Worm (Caenorhabditis elegans) whole organism, late embryonic: ENCODE results near the gene C30B5.6.
A peak's percentile ranks its signal among the peaks of the same experiment; 100 is the strongest.

ENCODE experiments used
- C08G9.2 ChIP-seq: sonication (generic microtip); optimal IDR thresholded peaks from 2 replicates; lab custom pipeline; 2016; ENCODE audit warnings: mild to moderate bottlenecking, missing genetic modification characterization, moderate library complexity, missing compliant biosample characterization
- Y22D7AL.16 ChIP-seq: sonication (generic microtip); optimal IDR thresholded peaks from 2 replicates; lab custom pipeline; 2016; ENCODE audit warnings: missing genetic modification characterization, missing compliant biosample characterization
- ceh-18 ChIP-seq: sonication (generic microtip); optimal IDR thresholded peaks from 2 replicates; lab custom pipeline; 2016; ENCODE audit warnings: missing genetic modification characterization, missing compliant biosample characterization
- fkh-10 ChIP-seq: fragments of 150-350 bp; optimal IDR thresholded peaks from 2 replicates; lab custom pipeline; 2014; ENCODE audit warnings: missing biosample characterization, missing genetic modification reagents, missing genetic modification characterization
- rnt-1 ChIP-seq: sonication (generic microtip); optimal IDR thresholded peaks from 2 replicates; lab custom pipeline; 2016; ENCODE audit warnings: missing genetic modification characterization, missing compliant biosample characterization
- unc-55 ChIP-seq: sonication (generic microtip); optimal IDR thresholded peaks from 2 replicates; lab custom pipeline; 2017; ENCODE audit warnings: missing biosample characterization, missing genetic modification reagents, missing genetic modification characterization

C30B5.6 gene

DNA sequence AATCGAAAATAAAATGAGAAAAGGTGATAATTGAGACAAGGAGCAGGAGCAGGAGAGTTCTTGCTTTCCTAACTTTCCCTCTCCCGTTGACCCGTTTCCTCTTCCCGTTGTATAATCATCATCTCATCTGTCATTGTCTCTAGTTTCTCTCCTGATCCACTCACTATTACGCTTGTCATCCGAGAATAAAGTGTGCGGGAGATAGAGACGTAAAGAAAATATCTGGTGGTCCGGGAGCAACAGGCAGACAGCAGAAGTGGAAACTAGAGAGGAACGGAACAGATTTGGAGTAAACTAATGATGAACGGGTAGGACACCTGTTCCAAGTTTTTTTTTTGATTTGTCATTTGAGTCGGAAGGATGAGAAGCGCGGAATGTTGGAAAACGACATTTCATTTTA is 52.2 kb downstream of the C30B5.6 start:
- peak; percentile 96 for TF ChIP-seq unc-55
- peak; percentile 17 for TF ChIP-seq rnt-1
- TF ChIP-seq fkh-10 = no peak
- TF ChIP-seq Y22D7AL.16 (tag; lab: Kevin White, UChicago) = no peak
- no peak for TF ChIP-seq C08G9.2 (tag; lab: Kevin White, UChicago)
- peak; percentile 46 for TF ChIP-seq ceh-18 (tag; lab: Kevin White, UChicago)
